Fruit fly (Drosophila melanogaster): ENCODE results near the gene CG1368.

CG1368 gene

DNA sequence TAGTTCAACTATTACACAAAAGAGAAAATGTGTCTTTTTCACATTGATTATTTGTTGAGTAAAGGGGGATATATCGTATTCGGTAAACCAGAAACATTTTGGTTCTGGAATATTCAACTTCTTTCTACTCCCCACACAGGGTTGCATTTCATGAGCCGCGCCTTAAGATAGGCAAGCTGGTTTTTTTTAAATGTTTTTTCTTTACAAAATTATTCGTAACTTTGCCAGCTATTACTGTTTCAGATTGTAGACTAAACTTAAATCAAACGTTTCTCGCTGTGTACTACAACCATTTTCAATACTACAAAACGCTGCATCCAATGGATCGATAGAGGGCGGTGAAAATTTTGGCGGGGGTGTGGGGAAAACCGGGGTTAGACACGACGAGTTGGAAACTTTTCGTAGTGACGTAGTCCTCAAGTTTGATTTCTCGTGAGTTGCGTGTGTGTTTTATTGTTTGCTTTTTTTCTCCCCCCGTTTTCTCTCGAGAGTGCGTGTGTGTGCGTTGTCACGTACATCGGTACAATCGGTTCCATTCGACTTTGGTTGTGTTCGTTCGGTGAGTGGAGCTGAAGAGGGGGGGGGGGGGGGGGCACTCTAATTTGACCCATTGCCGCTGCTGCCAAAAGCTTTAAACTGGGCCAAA, 39.1 kb downstream of the CG1368 start (continued):
- no peak for TF ChIP-seq Blimp-1 (GFP tag; optimal IDR thresholded peaks at IDR 0.05)
- TF ChIP-seq CG15336 (GFP tag; IDR thresholded peaks at IDR 0.05), result peak; percentile 66
- no peak for TF ChIP-seq esn (GFP tag; optimal IDR thresholded peaks at IDR 0.05)
- no peak for TF ChIP-seq CG1621 (tag; optimal IDR thresholded peaks at IDR 0.05)
- no peak for TF ChIP-seq Eip93F (GFP tag; optimal IDR thresholded peaks at IDR 0.05)
- TF ChIP-seq dac (GFP tag; optimal IDR thresholded peaks at IDR 0.05), result peak; percentile 55
- peak; percentile 34 for TF ChIP-seq Lpt (GFP tag; optimal IDR thresholded peaks at IDR 0.05)
- no peak for TF ChIP-seq Sox102F (GFP tag; optimal IDR thresholded peaks at IDR 0.05)
- no peak for TF ChIP-seq Hr38 (GFP tag; optimal IDR thresholded peaks at IDR 0.05)
- TF ChIP-seq Hr39 (GFP tag; optimal IDR thresholded peaks at IDR 0.05), result no peak
- TF ChIP-seq OdsH (GFP tag; optimal IDR thresholded peaks at IDR 0.05), result peak; percentile 42
- TF ChIP-seq CG7368 (GFP tag; optimal IDR thresholded peaks at IDR 0.05), result no peak
- TF ChIP-seq CG11902 (GFP tag; optimal IDR thresholded peaks at IDR 0.05), result no peak
- TF ChIP-seq cyc (GFP tag; optimal IDR thresholded peaks at IDR 0.05), result no peak
- no peak for TF ChIP-seq CG9139 (GFP tag; optimal IDR thresholded peaks at IDR 0.05)
- TF ChIP-seq CG31627 (GFP tag; optimal IDR thresholded peaks at IDR 0.05), result no peak
- no peak for TF ChIP-seq lz (GFP tag; optimal IDR thresholded peaks at IDR 0.05)
- TF ChIP-seq Gug (GFP tag; IDR thresholded peaks at IDR 0.05), result no peak
- TF ChIP-seq Sox14 (GFP tag; optimal IDR thresholded peaks at IDR 0.05), result peak; percentile 2
- peak; percentile 12 for TF ChIP-seq CG10631 (GFP tag; optimal IDR thresholded peaks at IDR 0.05)
- TF ChIP-seq CG16779 (tag; optimal IDR thresholded peaks at IDR 0.05), result no peak
- TF ChIP-seq achi (GFP tag; optimal IDR thresholded peaks at IDR 0.05), result peak; percentile 25
- peak; percentile 51 for TF ChIP-seq CG6276 (GFP tag; optimal IDR thresholded peaks at IDR 0.05)
- TF ChIP-seq Met (GFP tag; optimal IDR thresholded peaks at IDR 0.05), result no peak
- TF ChIP-seq CG8632 (GFP tag; optimal IDR thresholded peaks at IDR 0.05), result no peak
- TF ChIP-seq CG10669 (GFP tag; optimal IDR thresholded peaks at IDR 0.05), result no peak
- TF ChIP-seq CG11762 (GFP tag; optimal IDR thresholded peaks at IDR 0.05; ENCODE audit: insufficient read depth), result no peak
- no peak for TF ChIP-seq ss (GFP tag; optimal IDR thresholded peaks at IDR 0.05)
- peak; percentile 59 for TF ChIP-seq CG4318 (GFP tag; optimal IDR thresholded peaks at IDR 0.05)

DNA sequence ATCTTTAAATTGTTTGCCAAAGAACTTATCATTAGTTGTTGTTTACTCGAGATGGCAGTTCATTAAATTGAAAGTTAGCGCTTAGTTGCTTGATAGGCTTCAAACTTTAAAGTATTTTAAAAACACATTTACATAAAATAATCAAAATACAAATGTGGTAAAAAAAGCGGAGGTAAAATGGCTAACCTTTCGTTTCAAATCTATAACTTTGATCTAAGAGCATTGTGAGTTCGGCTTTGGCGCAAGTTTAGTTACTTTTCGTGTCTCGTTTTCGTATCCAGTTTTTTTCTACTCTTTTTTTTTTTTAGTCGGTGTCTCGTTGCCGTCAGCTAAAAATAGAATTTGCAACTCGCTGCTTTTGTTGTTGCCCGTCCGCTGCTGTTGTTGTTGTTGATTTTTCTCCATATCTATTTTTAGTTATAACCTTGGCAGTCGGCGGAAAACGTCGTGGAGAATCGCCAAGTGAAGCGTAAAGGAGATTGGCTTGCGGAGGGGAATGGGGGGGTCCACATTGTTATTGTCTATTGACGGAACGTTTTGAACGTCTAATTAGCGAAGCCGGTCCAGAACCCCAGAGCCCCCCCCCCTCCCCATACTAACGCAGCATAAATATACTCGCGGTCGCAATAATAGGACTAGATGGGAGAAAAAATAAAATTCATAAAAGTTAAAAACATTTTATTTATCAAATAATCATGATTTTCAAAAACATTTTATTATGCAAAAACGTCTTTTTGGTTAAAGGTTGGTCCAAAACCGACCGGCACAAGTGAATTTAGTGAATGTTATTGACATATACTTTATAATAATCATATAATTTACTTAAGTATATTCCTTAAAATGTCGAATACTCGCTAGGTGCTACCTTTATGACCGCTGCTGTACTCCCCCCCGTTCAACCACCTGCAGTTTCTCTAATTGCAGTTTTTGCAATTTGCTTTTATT, 40.2 kb downstream of the CG1368 start:
- TF ChIP-seq CG15336 (GFP tag; IDR thresholded peaks at IDR 0.05) (peak; percentile 88), CG11294 (GFP tag; IDR thresholded peaks at IDR 0.05) (peak; percentile 85), CG10669 (GFP tag; optimal IDR thresholded peaks at IDR 0.05) (peak; percentile 66), Hr4 (GFP tag; optimal IDR thresholded peaks at IDR 0.05) (peak; percentile 43), Sox14 (GFP tag; optimal IDR thresholded peaks at IDR 0.05) (peak; percentile 39), CG1621 (tag; optimal IDR thresholded peaks at IDR 0.05) (peak; percentile 47), CG6854 (GFP tag; optimal IDR thresholded peaks at IDR 0.05) (peak; percentile 13), CG31627 (GFP tag; optimal IDR thresholded peaks at IDR 0.05) (no peak), ss (GFP tag; optimal IDR thresholded peaks at IDR 0.05) (peak; percentile 33 to 64), CG9139 (GFP tag; optimal IDR thresholded peaks at IDR 0.05) (peak; percentile 21), fkh (GFP tag; optimal IDR thresholded peaks at IDR 0.05) (no peak), Smox (GFP tag; optimal IDR thresholded peaks at IDR 0.05) (no peak), fd59A (GFP tag; optimal IDR thresholded peaks at IDR 0.05) (peak; percentile 67), spab (GFP tag; optimal IDR thresholded peaks at IDR 0.05) (peak; percentile 65), CG6808 (GFP tag; optimal IDR thresholded peaks at IDR 0.05) (peak; percentile 71), CG34406 (GFP tag; optimal IDR thresholded peaks at IDR 0.05) (peak; percentile 46), acj6 (GFP tag; optimal IDR thresholded peaks at IDR 0.05) (peak; percentile 69), CG6276 (GFP tag; optimal IDR thresholded peaks at IDR 0.05) (peak; percentile 87), CG8119 (GFP tag; IDR thresholded peaks at IDR 0.05) (peak; percentile 86), svp (GFP tag) (no peak), Hr39 (GFP tag; optimal IDR thresholded peaks at IDR 0.05) (no peak), Lpt (GFP tag; optimal IDR thresholded peaks at IDR 0.05) (peak; percentile 64), OdsH (GFP tag; optimal IDR thresholded peaks at IDR 0.05) (peak; percentile 71), CG8632 (GFP tag; optimal IDR thresholded peaks at IDR 0.05) (peak; percentile 32), achi (GFP tag; optimal IDR thresholded peaks at IDR 0.05) (peak; percentile 71), Gug (GFP tag; IDR thresholded peaks at IDR 0.05) (peak; percentile 80), topi (GFP tag; optimal IDR thresholded peaks at IDR 0.05) (no peak), cyc (GFP tag; optimal IDR thresholded peaks at IDR 0.05) (no peak), net (GFP tag; optimal IDR thresholded peaks at IDR 0.05) (peak; percentile 16), CG10631 (GFP tag; optimal IDR thresholded peaks at IDR 0.05) (peak; percentile 73), Ets96B (tag; optimal IDR thresholded peaks at IDR 0.05) (peak; percentile 75), CG6792 (GFP tag; optimal IDR thresholded peaks at IDR 0.05) (peak; percentile 13), Eip93F (GFP tag; optimal IDR thresholded peaks at IDR 0.05) (no peak)
